Fruit fly (Drosophila melanogaster): ENCODE results near the gene prage.
A peak's percentile ranks its signal among the peaks of the same experiment; 100 is the strongest.

The prage gene

DNA sequence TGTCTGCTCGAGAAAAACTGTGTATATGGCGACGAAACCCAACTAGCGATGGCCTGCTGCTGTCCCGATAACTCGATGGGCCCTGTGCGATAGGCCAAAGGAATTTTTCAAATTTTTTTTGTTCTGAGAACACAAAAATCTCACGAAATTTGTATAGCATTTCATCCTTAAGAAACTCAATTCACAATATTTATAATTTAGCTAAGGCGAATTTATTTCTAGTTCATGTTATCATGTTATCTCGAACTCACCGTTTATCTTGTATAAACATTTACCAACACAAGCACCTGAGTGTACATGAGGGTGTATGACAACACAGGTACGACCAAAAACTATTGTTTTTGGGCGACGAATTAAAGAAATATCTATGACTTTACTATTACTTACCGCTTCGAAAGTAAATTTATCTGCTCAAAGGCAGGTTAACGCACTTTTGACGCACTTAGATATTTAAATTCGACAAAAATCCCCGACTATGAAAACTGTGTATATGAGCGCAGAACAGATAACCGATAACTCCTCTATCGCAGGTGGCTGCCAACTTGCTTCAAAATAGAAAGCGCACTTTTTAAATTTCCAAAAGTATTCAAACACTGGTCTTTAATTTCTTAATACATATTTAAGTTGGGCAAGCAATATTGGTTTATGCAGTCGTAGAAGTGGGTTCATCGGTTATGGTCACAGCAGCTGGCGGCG lies 126.8 kb downstream of the prage start, which contains the start of gene arm (continued):
- TF ChIP-seq NFAT (GFP tag; IDR thresholded peaks at IDR 0.05) (no peak), CG4404 (GFP tag; IDR thresholded peaks at IDR 0.05) (no peak), Dp (GFP tag; optimal IDR thresholded peaks at IDR 0.05) (peak; percentile 82), Dref (GFP tag; IDR thresholded peaks at IDR 0.05) (peak; percentile 65), stwl (tag; optimal IDR thresholded peaks at IDR 0.05) (no peak), corto (GFP tag; optimal IDR thresholded peaks at IDR 0.05) (no peak), CG4328 (GFP tag; optimal IDR thresholded peaks at IDR 0.05) (no peak), CG4820 (GFP tag; optimal IDR thresholded peaks at IDR 0.05) (peak; percentile 26), CG11247 (GFP tag; IDR thresholded peaks at IDR 0.05) (no peak), nerfin-1 (tag; optimal IDR thresholded peaks at IDR 0.05) (no peak), E2f2 (GFP tag; IDR thresholded peaks at IDR 0.05) (peak; percentile 85), kni (GFP tag; optimal IDR thresholded peaks at IDR 0.05) (no peak), CG8944 (GFP tag; optimal IDR thresholded peaks at IDR 0.05) (no peak), ken (GFP tag; IDR thresholded peaks at IDR 0.05) (no peak), CG12299 (tag; optimal IDR thresholded peaks at IDR 0.05) (no peak), grau (tag; optimal IDR thresholded peaks at IDR 0.05) (no peak), Deaf1 (tag; optimal IDR thresholded peaks at IDR 0.05) (no peak), CG31365 (tag; optimal IDR thresholded peaks at IDR 0.05) (no peak), Pdp1 (GFP tag; optimal IDR thresholded peaks at IDR 0.05) (peak in 1 of 2 experiments; percentile 21), stc (GFP tag; IDR thresholded peaks at IDR 0.05) (no peak), zfh1 (GFP tag; IDR thresholded peaks at IDR 0.05) (no peak), CG12769 (tag; optimal IDR thresholded peaks at IDR 0.05) (no peak), amos (GFP tag; IDR thresholded peaks at IDR 0.05; ENCODE audit: partially characterized antibody) (peak; percentile 26; the same call in 1 of the 2 replicates), HLH4C (GFP tag; IDR thresholded peaks at IDR 0.05; ENCODE audit: partially characterized antibody) (peak; percentile 26; the same call in 1 of the 3 replicates), CG1792 (GFP tag; optimal IDR thresholded peaks at IDR 0.05) (no peak), CG4617 (GFP tag; optimal IDR thresholded peaks at IDR 0.05; ENCODE audit: borderline replicate concordance) (peak; percentile 19), sqz (GFP tag; optimal IDR thresholded peaks at IDR 0.05) (peak; percentile 23), mam (GFP tag; optimal IDR thresholded peaks at IDR 0.05) (peak; percentile 11), mirr (GFP tag; optimal IDR thresholded peaks at IDR 0.05) (no peak), danr (GFP tag; IDR thresholded peaks at IDR 0.05) (no peak), CoRest (tag; optimal IDR thresholded peaks at IDR 0.05) (peak; percentile 4), fru (optimal IDR thresholded peaks at IDR 0.05) (no peak), Ets97D (GFP tag; optimal IDR thresholded peaks at IDR 0.05) (no peak), CG2120 (GFP tag; optimal IDR thresholded peaks at IDR 0.05) (peak; percentile 43), zfh2 (GFP tag; optimal IDR thresholded peaks at IDR 0.05) (peak; percentile 2), dimm (GFP tag; IDR thresholded peaks at IDR 0.05) (no peak), CG32767 (GFP tag; IDR thresholded peaks at IDR 0.05) (0 out of 2 replicates have a peak, but pooled peaks have one; percentile 9), knrl (GFP tag; IDR thresholded peaks at IDR 0.05; ENCODE audit: partially characterized antibody) (0 out of 3 replicates have a peak, but pooled peaks have one; percentile 11), CG14710 (tag; optimal IDR thresholded peaks at IDR 0.05) (peak; percentile 6), gfzf (GFP tag; optimal IDR thresholded peaks at IDR 0.05) (peak; percentile 16), pnt (GFP tag; optimal IDR thresholded peaks at IDR 0.05) (no peak), CG17186 (GFP tag; optimal IDR thresholded peaks at IDR 0.05) (peak; percentile 61), Vsx1 (GFP tag; optimal IDR thresholded peaks at IDR 0.05) (no peak), CG3163 (GFP tag; optimal IDR thresholded peaks at IDR 0.05) (no peak), vnd (GFP tag; IDR thresholded peaks at IDR 0.05; ENCODE audit: partially characterized antibody) (no peak), Hr78 (GFP tag; optimal IDR thresholded peaks at IDR 0.05) (no peak), hbn (GFP tag; IDR thresholded peaks at IDR 0.05; ENCODE audit: partially characterized antibody) (no peak), Dll (GFP tag; IDR thresholded peaks at IDR 0.05; ENCODE audit: partially characterized antibody) (0 out of 4 replicates have a peak, but pooled peaks have one; percentile 35), CG14965 (GFP tag; optimal IDR thresholded peaks at IDR 0.05; ENCODE audit: borderline replicate concordance) (no peak)

All from whole organism, embryonic.